Worm (Caenorhabditis elegans) whole organism, L4 larva: ENCODE measurements around the gene F17E5.2.

Experiments
- D1046.2 ChIP-seq: fragments of 200-800 bp; sonication (Bioruptor generic); IDR thresholded peaks from 2 replicates; pipeline ENCODE4 v1.3.6; 2022; ENCODE audit warnings: missing genetic modification characterization, missing compliant biosample characterization
- F10B5.3 ChIP-seq: sonication (generic microtip); optimal IDR thresholded peaks from 2 replicates; lab custom pipeline; 2016; ENCODE audit warnings: mild to moderate bottlenecking, missing genetic modification characterization, missing compliant biosample characterization
- F49E8.2 ChIP-seq: sonication (generic microtip); optimal IDR thresholded peaks from 2 replicates; lab custom pipeline; 2016; ENCODE audit warnings: missing compliant biosample characterization, mild to moderate bottlenecking, missing genetic modification characterization, borderline replicate concordance
- T26A8.4 ChIP-seq: fragments of 200-800 bp; sonication (Bioruptor generic); IDR thresholded peaks from 2 replicates; pipeline ENCODE4 v1.3.6; 2022; ENCODE audit warnings: missing genetic modification characterization, missing compliant biosample characterization
- Y48G9A.11 ChIP-seq: fragments of 200-800 bp; sonication (Bioruptor generic); IDR thresholded peaks from 2 replicates; pipeline ENCODE4 v1.3.6; 2022; ENCODE audit warnings: missing genetic modification reagents, missing genetic modification characterization, missing compliant biosample characterization
- Y75B8A.6 ChIP-seq: fragments of 200-800 bp; sonication (Bioruptor generic); IDR thresholded peaks from 2 replicates; pipeline ENCODE4 v1.3.6; 2022; ENCODE audit warnings: missing genetic modification reagents, missing genetic modification characterization, missing compliant biosample characterization
- ZK546.5 ChIP-seq, 2 experiments: sonication (generic microtip); optimal IDR thresholded peaks; 2 replicates each; lab custom pipeline; 2017; ENCODE audit warnings: missing biosample characterization in 2 of 2, missing genetic modification characterization in 2 of 2
- aha-1 ChIP-seq: fragments of 150-350 bp; peaks from one replicate; lab custom pipeline; 2014; ENCODE audit warnings: missing biosample characterization, missing genetic modification characterization
- ama-1 ChIP-seq: fragments of 150-350 bp; optimal IDR thresholded peaks from 2 replicates; lab custom pipeline; 2014; ENCODE audit warnings: inconsistent platforms, mixed read lengths
- ceh-20 ChIP-seq: fragments of 200-800 bp; sonication (Bioruptor generic); IDR thresholded peaks from 2 replicates; pipeline ENCODE4 v1.3.6; 2022; ENCODE audit warnings: missing genetic modification reagents, missing genetic modification characterization, missing compliant biosample characterization
- ceh-32 ChIP-seq: sonication (generic microtip); optimal IDR thresholded peaks from 2 replicates; lab custom pipeline; 2016; ENCODE audit warnings: mild to moderate bottlenecking, missing genetic modification characterization, missing compliant biosample characterization; ENCODE audit not compliant: poor library complexity
- ctbp-1 ChIP-seq: fragments of 200-800 bp; sonication (Bioruptor generic); IDR thresholded peaks from 2 replicates; pipeline ENCODE4 v1.3.6; 2022; ENCODE audit warnings: missing genetic modification reagents, missing genetic modification characterization, missing compliant biosample characterization
- daf-12 ChIP-seq: fragments of 150-350 bp; optimal IDR thresholded peaks from 2 replicates; lab custom pipeline; 2014; ENCODE audit warnings: missing biosample characterization, missing genetic modification reagents, missing genetic modification characterization
- daf-16 ChIP-seq, 3 experiments: sonication (generic microtip); optimal IDR thresholded peaks; 2 replicates each; lab custom pipeline; 2016 to 2017; ENCODE audit warnings: missing genetic modification characterization in 3 of 3, missing genetic modification reagents in 3 of 3, mild to moderate bottlenecking in 2 of 3, missing compliant biosample characterization in 2 of 3, missing biosample characterization in 1 of 3, moderate library complexity in 1 of 3
- daf-19 ChIP-seq: fragments of 200-800 bp; sonication (Bioruptor generic); conservative IDR thresholded peaks from 2 replicates; pipeline ENCODE4 v1.3.6; 2022; ENCODE audit warnings: missing genetic modification characterization, missing compliant biosample characterization
- dmd-6 ChIP-seq: fragments of 200-800 bp; sonication (Bioruptor generic); IDR thresholded peaks from 2 replicates; pipeline ENCODE4 v1.3.6; 2022; ENCODE audit warnings: missing genetic modification reagents, missing genetic modification characterization, missing compliant biosample characterization
- dmd-8 ChIP-seq: fragments of 200-800 bp; sonication (Bioruptor generic); IDR thresholded peaks from 2 replicates; pipeline ENCODE4 v1.3.6; 2022; ENCODE audit warnings: missing genetic modification characterization, missing compliant biosample characterization
- dmd-9 ChIP-seq: fragments of 200-800 bp; sonication (Bioruptor generic); IDR thresholded peaks from 2 replicates; pipeline ENCODE4 v1.3.6; 2022; ENCODE audit warnings: missing genetic modification reagents, missing genetic modification characterization, missing compliant biosample characterization
- duxl-1 ChIP-seq: sonication (generic microtip); optimal IDR thresholded peaks from 2 replicates; lab custom pipeline; 2016; ENCODE audit warnings: mild to moderate bottlenecking, missing genetic modification characterization, moderate library complexity, missing compliant biosample characterization; ENCODE audit not compliant: poor library complexity
- fos-1 ChIP-seq: fragments of 150-350 bp; optimal IDR thresholded peaks from 2 replicates; lab custom pipeline; 2014; ENCODE audit warnings: missing biosample characterization, missing genetic modification characterization
- hif-1 ChIP-seq, 2 experiments: sonication (generic microtip); optimal IDR thresholded peaks; 2 replicates each; lab custom pipeline; 2016 to 2017; ENCODE audit warnings: missing compliant biosample characterization in 2 of 2, missing genetic modification characterization in 2 of 2, missing genetic modification reagents in 2 of 2, missing genotype in 2 of 2, mild to moderate bottlenecking in 1 of 2
- hlh-11 ChIP-seq: fragments of 200-800 bp; sonication (Bioruptor generic); optimal IDR thresholded peaks from 2 replicates; lab custom pipeline; 2018; ENCODE audit warnings: mild to moderate bottlenecking, missing genetic modification characterization, missing compliant biosample characterization
- hlh-30 ChIP-seq: sonication (generic microtip); optimal IDR thresholded peaks from 2 replicates; lab custom pipeline; 2017; ENCODE audit warnings: antibody characterized with exemption, mild to moderate bottlenecking, missing genetic modification characterization, missing compliant biosample characterization; ENCODE audit not compliant: insufficient read depth
- hmg-1.1 ChIP-seq: fragments of 200-800 bp; sonication (Bioruptor generic); IDR thresholded peaks from 2 replicates; pipeline ENCODE4 v1.3.6; 2022; ENCODE audit warnings: missing genetic modification reagents, missing genetic modification characterization, missing compliant biosample characterization
- jun-1 ChIP-seq: fragments of 150-350 bp; optimal IDR thresholded peaks from 2 replicates; lab custom pipeline; 2014; ENCODE audit warnings: missing biosample characterization, missing genetic modification reagents, missing genetic modification characterization
- lim-7 ChIP-seq: fragments of 200-800 bp; sonication (Bioruptor generic); IDR thresholded peaks from 2 replicates; pipeline ENCODE4 v1.3.6; 2022; ENCODE audit warnings: missing genetic modification characterization, missing compliant biosample characterization
- lin-1 ChIP-seq: fragments of 200-800 bp; sonication (Bioruptor generic); IDR thresholded peaks from 2 replicates; pipeline ENCODE4 v1.3.6; 2022; ENCODE audit warnings: missing genetic modification reagents, missing genetic modification characterization, missing compliant biosample characterization
- lin-13 ChIP-seq: fragments of 150-350 bp; optimal IDR thresholded peaks from 2 replicates; lab custom pipeline; 2014; ENCODE audit warnings: missing biosample characterization, missing genetic modification reagents, missing genetic modification characterization
- lin-38 ChIP-seq: fragments of 200-800 bp; sonication (Bioruptor generic); IDR thresholded peaks from 2 replicates; pipeline ENCODE4 v1.3.6; 2022; ENCODE audit warnings: missing genetic modification reagents, missing genetic modification characterization, missing compliant biosample characterization
- lin-39 ChIP-seq: fragments of 150-350 bp; optimal IDR thresholded peaks from 2 replicates; lab custom pipeline; 2014; ENCODE audit warnings: missing biosample characterization, missing genetic modification reagents, missing genetic modification characterization
- lir-3 ChIP-seq: sonication (generic microtip); optimal IDR thresholded peaks from 2 replicates; lab custom pipeline; 2016; ENCODE audit warnings: mild to moderate bottlenecking, missing genetic modification characterization, missing compliant biosample characterization
- madf-9 ChIP-seq: fragments of 200-800 bp; sonication (Bioruptor generic); conservative IDR thresholded peaks from 2 replicates; pipeline ENCODE4 v1.3.6; 2022; ENCODE audit warnings: missing genetic modification reagents, missing genetic modification characterization, missing compliant biosample characterization
- mes-2 ChIP-seq: sonication (generic microtip); optimal IDR thresholded peaks from 2 replicates; lab custom pipeline; 2016; ENCODE audit warnings: missing genotype, mild to moderate bottlenecking, missing genetic modification characterization, missing compliant biosample characterization; ENCODE audit not compliant: poor library complexity, severe bottlenecking
- mxl-3 ChIP-seq: fragments of 200-800 bp; sonication (Bioruptor generic); optimal IDR thresholded peaks from 2 replicates; lab custom pipeline; 2018; ENCODE audit warnings: mild to moderate bottlenecking, missing genetic modification characterization, missing compliant biosample characterization
- nhr-41 ChIP-seq: fragments of 200-800 bp; sonication (Bioruptor generic); IDR thresholded peaks from 2 replicates; pipeline ENCODE4 v1.3.6; 2022; ENCODE audit warnings: missing genetic modification reagents, missing genetic modification characterization, missing compliant biosample characterization
- nhr-48 ChIP-seq: sonication (generic microtip); optimal IDR thresholded peaks from 2 replicates; lab custom pipeline; 2016; ENCODE audit warnings: mild to moderate bottlenecking, missing genetic modification characterization, missing compliant biosample characterization
- nhr-6 ChIP-seq: fragments of 150-350 bp; optimal IDR thresholded peaks from 2 replicates; lab custom pipeline; 2014; ENCODE audit warnings: missing biosample characterization, missing genetic modification characterization
- pqm-1 ChIP-seq: sonication (generic microtip); optimal IDR thresholded peaks from 2 replicates; lab custom pipeline; 2017; ENCODE audit warnings: missing biosample characterization, missing genetic modification characterization
- rbr-2 ChIP-seq: sonication (generic microtip); optimal IDR thresholded peaks from 2 replicates; lab custom pipeline; 2016; ENCODE audit warnings: missing genotype, missing genetic modification characterization, missing compliant biosample characterization
- saeg-2 ChIP-seq: fragments of 200-800 bp; sonication (Bioruptor generic); IDR thresholded peaks from 2 replicates; pipeline ENCODE4 v1.3.6; 2022; ENCODE audit warnings: missing genetic modification reagents, missing genetic modification characterization, missing compliant biosample characterization
- set-16 ChIP-seq: fragments of 200-800 bp; sonication (Bioruptor generic); IDR thresholded peaks from 2 replicates; pipeline ENCODE4 v1.3.6; 2022; ENCODE audit warnings: missing genetic modification reagents, missing genetic modification characterization, missing compliant biosample characterization
- skn-1 ChIP-seq: fragments of 150-350 bp; optimal IDR thresholded peaks from 2 replicates; lab custom pipeline; 2014; ENCODE audit warnings: missing biosample characterization, missing genetic modification characterization
- snpc-4 ChIP-seq: fragments of 150-350 bp; optimal IDR thresholded peaks from 2 replicates; lab custom pipeline; 2014; ENCODE audit warnings: missing biosample characterization, missing genetic modification characterization
- spr-1 ChIP-seq: sonication (generic microtip); optimal IDR thresholded peaks from 2 replicates; lab custom pipeline; 2016; ENCODE audit warnings: mild to moderate bottlenecking, missing genetic modification characterization, missing compliant biosample characterization
- spr-3 ChIP-seq: fragments of 200-800 bp; sonication (Bioruptor generic); optimal IDR thresholded peaks from 2 replicates; lab custom pipeline; 2018; ENCODE audit warnings: mild to moderate bottlenecking, missing genetic modification characterization, missing compliant biosample characterization
- tag-97 ChIP-seq: fragments of 200-800 bp; sonication (Bioruptor generic); IDR thresholded peaks from 2 replicates; pipeline ENCODE4 v1.3.6; 2022; ENCODE audit warnings: missing genetic modification characterization, missing compliant biosample characterization
- unc-39 ChIP-seq: sonication (generic microtip); optimal IDR thresholded peaks from 2 replicates; lab custom pipeline; 2017; ENCODE audit warnings: missing biosample characterization, missing genetic modification characterization
- unc-62 ChIP-seq, 3 experiments: fragments of 150-350 bp in 1 of 3; sonication (generic microtip); optimal IDR thresholded peaks in 2 of 3; peaks in 1 of 3; 1 replicate in 1 of 3; 2 replicates in 2 of 3; lab custom pipeline; 2014 to 2017; ENCODE audit warnings: missing biosample characterization in 3 of 3, missing genetic modification characterization in 3 of 3, missing genetic modification reagents in 3 of 3, missing genotype in 1 of 3
- zfp-2 ChIP-seq: sonication (generic microtip); optimal IDR thresholded peaks from 2 replicates; lab custom pipeline; 2016; ENCODE audit warnings: mild to moderate bottlenecking, missing genetic modification characterization, missing compliant biosample characterization
- zip-11 ChIP-seq: fragments of 200-800 bp; sonication (Bioruptor generic); IDR thresholded peaks from 2 replicates; pipeline ENCODE4 v1.3.6; 2022; ENCODE audit warnings: missing genetic modification characterization, missing compliant biosample characterization
- ztf-7 ChIP-seq: fragments of 150-350 bp; optimal IDR thresholded peaks from 2 replicates; lab custom pipeline; 2014; ENCODE audit warnings: missing biosample characterization, missing genetic modification characterization

The F17E5.2 gene

ce11 chrX:12347822-12348221 is 46.2 kb upstream of the F17E5.2 start (continued):
- TF ChIP-seq unc-62 (GFP tag; optimal IDR thresholded peaks at IDR 0.05 in 1 of 2; lab: Kevin White, UChicago) (no peak), unc-62 (tag; optimal IDR thresholded peaks at IDR 0.05; lab: Kevin White, UChicago) (no peak), skn-1 (tag; lab: Kevin White, UChicago) (no peak), lin-1 (no peak), nhr-48 (no peak), F49E8.2 (no peak), fos-1 (tag; lab: Kevin White, UChicago) (no peak), jun-1 (no peak), Y48G9A.11 (GFP tag; lab: Robert Waterston, UW) (peak; percentile 67), daf-16 (GFP tag; optimal IDR thresholded peaks at IDR 0.05; lab: Kevin White, UChicago) (peak; percentile 22 to 59), daf-16 (tag; optimal IDR thresholded peaks at IDR 0.05; lab: Kevin White, UChicago) (peak; percentile 67), D1046.2 (GFP tag; lab: Robert Waterston, UW) (no peak), nhr-41 (GFP tag; lab: Robert Waterston, UW) (no peak), hif-1 (tag; optimal IDR thresholded peaks at IDR 0.05; lab: Kevin White, UChicago) (no peak), ceh-32 (no peak), ctbp-1 (GFP tag; lab: Robert Waterston, UW) (peak; percentile 52; the same call in 1 of the 2 replicates), pqm-1 (tag; lab: Kevin White, UChicago) (no peak), ztf-7 (tag; lab: Kevin White, UChicago) (peak; percentile 28), dmd-6 (GFP tag; lab: Robert Waterston, UW) (peak; percentile 54), nhr-6 (tag; lab: Kevin White, UChicago) (peak; percentile 32), zfp-2 (tag; lab: Kevin White, UChicago) (no peak), ZK546.5 (tag; optimal IDR thresholded peaks at IDR 0.05; lab: Kevin White, UChicago) (no peak), dmd-8 (GFP tag; lab: Robert Waterston, UW) (peak; percentile 80), zip-11 (no peak), lin-13 (GFP tag; lab: Kevin White, UChicago) (peak; percentile 14), unc-39 (no peak), spr-3 (peak; percentile 35), ceh-20 (GFP tag; lab: Robert Waterston, UW) (peak; percentile 42; the same call in 1 of the 2 replicates), lim-7 (GFP tag; lab: Robert Waterston, UW) (peak; percentile 85), saeg-2 (peak; percentile 62; the same call in 1 of the 2 replicates), mes-2 (peak; percentile 77), daf-12 (tag; lab: Kevin White, UChicago) (no peak), snpc-4 (tag; lab: Kevin White, UChicago) (no peak), ama-1 (lab: Kevin White, UChicago) (no peak), T26A8.4 (peak; percentile 50), hmg-1.1 (GFP tag; lab: Robert Waterston, UW) (peak; percentile 78), lin-38 (GFP tag; lab: Robert Waterston, UW) (no peak), F10B5.3 (tag; lab: Kevin White, UChicago) (no peak), daf-19 (GFP tag; lab: Robert Waterston, UW) (no peak), Y75B8A.6 (GFP tag; lab: Robert Waterston, UW) (0 out of 2 replicates have a peak, but pooled peaks have one; percentile 50), set-16 (GFP tag; lab: Robert Waterston, UW) (no peak), hlh-30 (tag; lab: Kevin White, UChicago) (peak; percentile 27), aha-1 (peak; percentile 92), duxl-1 (tag; lab: Kevin White, UChicago) (peak; percentile 53), madf-9 (GFP tag; lab: Robert Waterston, UW) (peak; percentile 85), spr-1 (tag; lab: Kevin White, UChicago) (peak; percentile 10), mxl-3 (GFP tag; lab: Kevin White, UChicago) (peak; percentile 53), lir-3 (tag; lab: Kevin White, UChicago) (no peak), dmd-9 (GFP tag; lab: Robert Waterston, UW) (no peak), tag-97 (GFP tag; lab: Robert Waterston, UW) (no peak), rbr-2 (peak; percentile 28), hlh-11 (tag; lab: Kevin White, UChicago) (peak; percentile 51), lin-39 (no peak)
